Worm (Caenorhabditis elegans) whole organism, L3 larva: ENCODE results near the gene zmp-4.

Experiments
- ZK546.5 ChIP-seq: sonication (generic microtip); optimal IDR thresholded peaks from 2 replicates; lab custom pipeline; 2017; ENCODE audit warnings: missing biosample characterization, missing genetic modification characterization
- aly-2 ChIP-seq: fragments of 150-350 bp; optimal IDR thresholded peaks from 2 replicates; lab custom pipeline; 2014; ENCODE audit warnings: missing biosample characterization, missing genetic modification characterization
- lin-39 ChIP-seq: fragments of 150-350 bp; optimal IDR thresholded peaks from 2 replicates; lab custom pipeline; 2018; ENCODE audit warnings: missing biosample characterization, missing genetic modification reagents, missing genetic modification characterization
- nhr-237 ChIP-seq: fragments of 150-350 bp; optimal IDR thresholded peaks from 2 replicates; lab custom pipeline; 2014; ENCODE audit warnings: missing biosample characterization, missing genetic modification characterization
- pha-4 ChIP-seq: fragments of 150-350 bp; optimal IDR thresholded peaks from 2 replicates; lab custom pipeline; 2014; ENCODE audit warnings: missing biosample characterization, missing genetic modification reagents, missing genetic modification characterization

DNA sequence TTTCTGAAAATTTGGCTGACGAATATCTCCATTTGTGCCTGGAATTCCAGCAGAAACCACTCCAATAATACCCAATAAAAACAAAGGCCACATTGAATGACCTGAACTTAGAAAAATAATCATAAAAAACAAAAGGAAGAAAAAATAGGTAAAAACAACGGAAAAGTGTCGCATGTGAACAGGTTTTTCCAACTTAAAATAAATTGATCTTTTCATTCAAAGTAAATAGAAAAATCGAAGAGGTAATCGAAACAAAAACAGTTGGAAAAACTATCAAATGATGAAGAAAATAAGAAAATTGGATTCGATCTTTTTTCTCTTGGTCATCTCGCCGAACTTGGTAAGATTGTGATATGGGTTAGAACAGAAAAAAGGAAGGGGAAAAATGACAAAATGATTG lies at the start of gene zmp-4:
- no peak for TF ChIP-seq aly-2 (tag; lab: Kevin White, UChicago)
- TF ChIP-seq pha-4 (tag; lab: Kevin White, UChicago), result no peak
- no peak for TF ChIP-seq nhr-237 (tag; lab: Kevin White, UChicago)
- no peak for TF ChIP-seq ZK546.5
- TF ChIP-seq lin-39, result no peak
